Fruit fly (Drosophila melanogaster): ENCODE measurements around the gene CG4658.
A peak's percentile ranks its signal among the peaks of the same experiment; 100 is the strongest.

Gene CG4658

DNA sequence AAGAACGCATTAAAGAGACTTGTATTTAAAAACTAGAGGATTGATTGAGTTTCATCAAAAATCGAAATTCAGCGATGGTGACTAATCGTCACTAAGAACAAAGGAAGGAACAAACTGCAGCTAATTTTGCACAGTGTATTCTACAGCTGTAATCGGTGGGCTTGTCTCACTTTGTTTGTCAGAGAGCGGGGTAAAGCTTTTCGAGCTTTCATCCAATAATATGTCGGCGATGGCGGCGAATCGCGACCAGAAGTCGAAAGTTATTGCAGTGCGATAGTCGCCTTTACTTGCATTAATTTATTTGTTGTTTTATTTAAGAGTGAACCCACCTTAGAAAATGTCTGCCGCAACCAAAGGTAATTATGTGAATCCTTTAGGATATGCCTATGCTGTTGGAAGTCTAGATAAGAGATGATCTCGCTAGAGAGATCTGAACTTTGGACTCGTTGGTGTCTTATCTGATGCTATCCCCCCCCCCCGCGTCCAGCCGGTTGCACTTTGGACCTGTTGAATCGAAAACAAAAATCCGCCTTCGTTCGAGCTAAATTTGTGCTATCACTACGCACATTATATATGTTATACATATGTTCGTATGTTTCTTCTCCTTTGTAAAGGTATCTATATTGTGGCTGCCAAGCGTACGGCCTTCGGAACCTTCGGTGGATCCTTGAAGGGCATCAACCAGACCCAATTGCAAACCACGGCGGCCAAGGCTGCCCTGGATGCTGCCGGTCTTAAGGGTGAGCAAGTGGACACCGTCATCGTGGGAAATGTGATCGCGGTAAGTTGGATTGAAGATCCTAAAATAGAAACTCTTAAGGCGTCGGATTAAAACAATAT lies 41.7 kb upstream of the CG4658 start, which contains the start of gene yip2 (continued):
- peak; percentile 10; the same call in 1 of the 2 replicates for TF ChIP-seq CG11294 (GFP tag; IDR thresholded peaks at IDR 0.05)
- TF ChIP-seq ss (GFP tag; optimal IDR thresholded peaks at IDR 0.05) = peak; percentile 100
- TF ChIP-seq eg (GFP tag; IDR thresholded peaks at IDR 0.05) = peak; percentile 91
- TF ChIP-seq CG7368 (GFP tag; optimal IDR thresholded peaks at IDR 0.05) = peak; percentile 96
- TF ChIP-seq CG15336 (GFP tag; IDR thresholded peaks at IDR 0.05) = peak; percentile 94
- peak; percentile 92 for TF ChIP-seq dsx (GFP tag; optimal IDR thresholded peaks at IDR 0.05; ENCODE audit: poor library complexity, severe bottlenecking)
- TF ChIP-seq Sox15 (GFP tag; optimal IDR thresholded peaks at IDR 0.05) = no peak
- TF ChIP-seq pdm3 (GFP tag; optimal IDR thresholded peaks at IDR 0.05) = peak; percentile 80
- peak; percentile 91 for TF ChIP-seq Eip93F (GFP tag; optimal IDR thresholded peaks at IDR 0.05)
- TF ChIP-seq OdsH (GFP tag; optimal IDR thresholded peaks at IDR 0.05) = peak; percentile 65
- TF ChIP-seq fd59A (GFP tag; optimal IDR thresholded peaks at IDR 0.05) = peak; percentile 39
- peak; percentile 96 for TF ChIP-seq CG1621 (tag; optimal IDR thresholded peaks at IDR 0.05)
- peak; percentile 67 for TF ChIP-seq Hr38 (GFP tag; optimal IDR thresholded peaks at IDR 0.05)
- peak; percentile 58 for TF ChIP-seq CG10631 (GFP tag; optimal IDR thresholded peaks at IDR 0.05)
- peak; percentile 66 for TF ChIP-seq lz (GFP tag; optimal IDR thresholded peaks at IDR 0.05)
- peak; percentile 100 for TF ChIP-seq CG6854 (GFP tag; optimal IDR thresholded peaks at IDR 0.05)
- peak; percentile 80 for TF ChIP-seq CG32006 (GFP tag; optimal IDR thresholded peaks at IDR 0.05)
- TF ChIP-seq Met (GFP tag; optimal IDR thresholded peaks at IDR 0.05) = peak; percentile 87

DNA sequence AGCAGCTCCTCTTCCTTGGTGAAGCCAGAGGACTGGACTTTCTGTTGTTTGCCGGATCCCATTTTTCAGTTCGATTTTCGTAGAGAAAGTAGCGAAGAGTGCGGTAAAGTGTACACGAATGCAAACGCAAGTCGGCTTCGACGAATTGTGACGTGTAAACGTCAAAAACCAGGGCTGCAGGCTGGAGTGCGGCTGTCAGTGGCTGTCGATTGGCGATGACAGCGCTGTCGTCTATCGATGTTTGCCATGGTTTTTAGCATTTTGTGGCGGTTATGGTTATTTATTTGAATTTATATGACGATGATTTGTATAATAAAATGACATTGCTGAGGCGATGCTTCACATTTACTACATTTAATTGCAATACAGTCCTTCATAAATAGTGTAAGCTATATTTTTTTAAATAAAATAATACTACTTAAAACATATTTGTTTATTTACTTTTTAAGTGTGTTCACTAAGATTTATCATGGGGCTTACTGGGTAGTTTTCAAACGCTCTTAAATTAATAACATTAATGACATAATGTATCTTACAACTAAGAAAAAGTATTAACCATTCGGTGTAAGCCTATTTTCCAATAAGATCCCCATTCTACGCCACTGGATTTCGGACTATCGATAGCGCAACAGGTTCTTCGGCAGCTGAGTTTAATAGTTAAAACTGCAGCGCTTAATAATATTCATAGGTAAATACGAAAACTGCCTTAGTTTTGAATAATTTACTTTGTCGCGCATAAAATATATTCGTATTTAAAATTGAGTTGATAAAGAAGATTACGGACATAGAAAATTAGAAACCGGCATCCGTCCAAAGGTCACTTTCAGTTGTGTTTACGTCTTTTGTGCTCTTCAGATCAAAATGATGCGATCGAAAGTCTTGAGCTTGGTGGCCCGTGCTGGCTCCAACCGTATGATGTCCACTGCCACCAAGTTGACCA lies 38.6 kb upstream of the CG4658 start, which contains the start of the genes CG5885 and CG4598:
CG5885 (minus strand) TSS at position 311 of the 940 bp plus-strand sequence.
CG4598 (plus strand) TSS at position 599 of the 940 bp plus-strand sequence.
- TF ChIP-seq CG11762 (GFP tag; optimal IDR thresholded peaks at IDR 0.05; ENCODE audit: insufficient read depth) (peak; percentile 47), CG8319 (GFP tag; optimal IDR thresholded peaks at IDR 0.05) (peak; percentile 48), cyc (GFP tag; optimal IDR thresholded peaks at IDR 0.05) (peak; percentile 55), vri (GFP tag; optimal IDR thresholded peaks at IDR 0.05) (peak; percentile 54), CG11294 (GFP tag; IDR thresholded peaks at IDR 0.05) (peak; percentile 29; the same call in 1 of the 2 replicates), CG9139 (GFP tag; optimal IDR thresholded peaks at IDR 0.05) (peak; percentile 85), fd85E (GFP tag; optimal IDR thresholded peaks at IDR 0.05) (no peak), CG8632 (GFP tag; optimal IDR thresholded peaks at IDR 0.05) (peak; percentile 62), svp (GFP tag) (peak; percentile 76), acj6 (GFP tag; optimal IDR thresholded peaks at IDR 0.05) (peak; percentile 76), CG6792 (GFP tag; optimal IDR thresholded peaks at IDR 0.05) (peak; percentile 73), Eip93F (GFP tag; optimal IDR thresholded peaks at IDR 0.05) (peak; percentile 88), Sox102F (GFP tag; optimal IDR thresholded peaks at IDR 0.05) (peak; percentile 71), Gug (GFP tag; IDR thresholded peaks at IDR 0.05) (peak; percentile 46), CG6163 (GFP tag; IDR thresholded peaks at IDR 0.05) (peak; percentile 76), Hr38 (GFP tag; optimal IDR thresholded peaks at IDR 0.05) (peak; percentile 7), esn (GFP tag; optimal IDR thresholded peaks at IDR 0.05) (peak; percentile 82), fkh (GFP tag; optimal IDR thresholded peaks at IDR 0.05) (peak; percentile 45), dac (GFP tag; optimal IDR thresholded peaks at IDR 0.05) (peak; percentile 33), CG7368 (GFP tag; optimal IDR thresholded peaks at IDR 0.05) (peak; percentile 50), dsx (GFP tag; optimal IDR thresholded peaks at IDR 0.05; ENCODE audit: poor library complexity, severe bottlenecking) (peak; percentile 35), lz (GFP tag; optimal IDR thresholded peaks at IDR 0.05) (peak; percentile 77), CG15336 (GFP tag; IDR thresholded peaks at IDR 0.05) (no peak; the same call in none of the 2 replicates), CG6854 (GFP tag; optimal IDR thresholded peaks at IDR 0.05) (peak; percentile 7), Eip75B (GFP tag; optimal IDR thresholded peaks at IDR 0.05) (peak; percentile 75), CG10669 (GFP tag; optimal IDR thresholded peaks at IDR 0.05) (peak; percentile 53), CG16779 (tag; optimal IDR thresholded peaks at IDR 0.05) (peak; percentile 80), achi (GFP tag; optimal IDR thresholded peaks at IDR 0.05) (peak; percentile 100), CG1621 (tag; optimal IDR thresholded peaks at IDR 0.05) (peak; percentile 21), CG32006 (GFP tag; optimal IDR thresholded peaks at IDR 0.05) (peak; percentile 73), CG10631 (GFP tag; optimal IDR thresholded peaks at IDR 0.05) (peak; percentile 84), salr (GFP tag; optimal IDR thresholded peaks at IDR 0.05) (peak in 1 of 2 experiments; percentile 79), CG6808 (GFP tag; optimal IDR thresholded peaks at IDR 0.05) (peak; percentile 79), Hr4 (GFP tag; optimal IDR thresholded peaks at IDR 0.05) (peak; percentile 89), CG11902 (GFP tag; optimal IDR thresholded peaks at IDR 0.05) (peak; percentile 15), CG6276 (GFP tag; optimal IDR thresholded peaks at IDR 0.05) (peak; percentile 90)
